Fruit fly (Drosophila melanogaster) whole organism, adult: Measurements from ENCODE around the gene cbt.

Experiments
- CG11617 ChIP-seq: fragments of 200-800 bp; sonication (Bioruptor generic); optimal IDR thresholded peaks from 2 replicates; lab custom pipeline; 2017; ENCODE audit warnings: mild to moderate bottlenecking, missing biosample characterization, missing genetic modification reagents, missing genetic modification characterization
- CG14711 ChIP-seq: fragments of 200-800 bp; sonication (Bioruptor generic); optimal IDR thresholded peaks from 2 replicates; lab custom pipeline; 2018; ENCODE audit warnings: missing biosample characterization, mild to moderate bottlenecking, missing genetic modification characterization, moderate library complexity
- CG33017 ChIP-seq: fragments of 200-800 bp; sonication (Bioruptor generic); optimal IDR thresholded peaks from 2 replicates; lab custom pipeline; 2018; ENCODE audit warnings: missing biosample characterization, mild to moderate bottlenecking, missing genetic modification characterization, moderate library complexity
- Crg-1 ChIP-seq: fragments of 200-800 bp; sonication (Bioruptor generic); optimal IDR thresholded peaks from 2 replicates; lab custom pipeline; 2016; ENCODE audit warnings: missing biosample characterization, missing genetic modification characterization
- Hr96 ChIP-seq: fragments of 200-800 bp; sonication (Bioruptor generic); optimal IDR thresholded peaks from 2 replicates; lab custom pipeline; 2016; ENCODE audit warnings: missing biosample characterization, missing genetic modification characterization
- cnc ChIP-seq, 2 experiments: fragments of >200 bp; optimal IDR thresholded peaks; 2 replicates each; lab custom pipeline; 2017
- kay ChIP-seq: fragments of 200-800 bp; sonication (Bioruptor generic); peaks from one replicate; lab custom pipeline; 2016; ENCODE audit warnings: missing biosample characterization, missing genetic modification characterization, borderline replicate concordance
- tj ChIP-seq: fragments of 200-800 bp; sonication (Bioruptor generic); optimal IDR thresholded peaks from 3 replicates; lab custom pipeline; 2017; ENCODE audit warnings: missing biosample characterization, mild to moderate bottlenecking, missing genetic modification characterization, moderate library complexity
- toe ChIP-seq: fragments of 200-800 bp; sonication (Bioruptor generic); optimal IDR thresholded peaks from 2 replicates; lab custom pipeline; 2016; ENCODE audit warnings: missing biosample characterization, missing genetic modification characterization

The cbt gene

DNA sequence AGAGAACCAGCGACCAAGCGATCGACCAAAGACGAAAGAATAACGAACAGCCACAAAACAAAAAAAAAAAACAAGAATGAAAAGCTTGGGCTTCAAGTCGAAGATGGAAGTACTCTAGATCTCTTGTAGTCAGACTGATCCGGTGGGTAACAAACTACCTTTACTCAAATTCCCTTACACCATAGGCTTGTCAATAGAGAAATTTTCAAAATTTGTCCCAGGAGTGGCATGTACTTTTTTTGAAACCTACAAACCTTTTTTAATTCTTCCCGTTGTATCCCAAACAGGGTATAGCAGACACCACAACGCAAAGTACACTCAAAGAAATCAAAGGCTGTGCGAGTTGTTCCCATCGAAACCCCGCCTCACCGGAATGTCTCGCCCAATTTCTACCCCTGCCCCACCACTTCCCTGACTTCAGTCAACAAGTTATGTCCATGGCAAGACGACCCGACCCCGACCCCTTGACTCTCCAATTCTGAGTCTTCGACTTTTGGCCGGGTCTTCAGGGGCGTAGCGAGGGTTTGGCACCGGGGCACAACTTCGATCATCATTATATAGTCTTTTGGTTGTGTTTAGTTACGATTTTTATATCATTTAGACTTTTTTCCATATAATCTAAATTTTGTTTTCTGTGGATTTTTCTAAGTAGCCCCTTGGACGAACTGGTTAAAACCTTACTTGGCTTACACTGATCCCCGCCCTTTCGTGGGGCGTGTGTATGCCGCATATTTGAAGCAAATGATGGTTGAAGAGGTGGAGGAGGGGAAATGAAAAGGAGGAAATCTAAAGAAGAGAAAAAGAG lies 49.6 kb downstream of the cbt start:
- peak; percentile 36 for TF ChIP-seq kay
- no peak for TF ChIP-seq CG14711 (tag; lab: Kevin White, UChicago)

DNA sequence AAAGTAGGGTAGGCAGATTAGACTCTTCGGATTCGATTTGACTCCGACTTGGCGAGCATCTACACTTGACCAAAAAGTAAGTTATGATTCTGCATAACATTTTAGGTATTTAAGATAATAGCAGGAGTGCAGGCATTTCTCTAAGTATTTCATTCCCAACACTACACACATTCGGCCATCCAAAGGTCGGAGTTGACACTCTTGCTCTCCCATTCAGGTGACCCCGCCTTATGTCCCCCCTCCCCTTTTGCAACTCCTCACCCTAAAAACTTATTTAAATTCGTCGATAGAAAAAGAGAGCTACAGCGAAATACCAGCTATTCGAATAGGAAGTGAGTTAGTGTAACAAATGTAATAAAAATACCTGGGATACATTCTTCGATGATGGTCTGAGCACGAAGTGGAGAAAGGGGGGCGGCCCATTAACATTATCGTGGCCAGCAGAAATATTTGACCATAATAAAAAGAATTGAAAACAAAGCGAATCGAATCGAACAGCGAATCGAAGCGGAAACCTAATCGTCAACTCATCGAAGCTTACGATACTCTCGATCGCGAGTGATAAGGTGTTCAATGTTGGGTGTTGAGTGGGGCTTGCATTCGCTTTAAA lies 51.0 kb downstream of the cbt start:
- no peak for TF ChIP-seq CG11617 (GFP tag; lab: Kevin White, UChicago)
- no peak for TF ChIP-seq CG33017
- TF ChIP-seq Crg-1: no peak
- no peak for TF ChIP-seq cnc (optimal IDR thresholded peaks at IDR 0.05; lab: Kevin White, UChicago)
- TF ChIP-seq Hr96 (GFP tag; lab: Kevin White, UChicago): no peak

DNA sequence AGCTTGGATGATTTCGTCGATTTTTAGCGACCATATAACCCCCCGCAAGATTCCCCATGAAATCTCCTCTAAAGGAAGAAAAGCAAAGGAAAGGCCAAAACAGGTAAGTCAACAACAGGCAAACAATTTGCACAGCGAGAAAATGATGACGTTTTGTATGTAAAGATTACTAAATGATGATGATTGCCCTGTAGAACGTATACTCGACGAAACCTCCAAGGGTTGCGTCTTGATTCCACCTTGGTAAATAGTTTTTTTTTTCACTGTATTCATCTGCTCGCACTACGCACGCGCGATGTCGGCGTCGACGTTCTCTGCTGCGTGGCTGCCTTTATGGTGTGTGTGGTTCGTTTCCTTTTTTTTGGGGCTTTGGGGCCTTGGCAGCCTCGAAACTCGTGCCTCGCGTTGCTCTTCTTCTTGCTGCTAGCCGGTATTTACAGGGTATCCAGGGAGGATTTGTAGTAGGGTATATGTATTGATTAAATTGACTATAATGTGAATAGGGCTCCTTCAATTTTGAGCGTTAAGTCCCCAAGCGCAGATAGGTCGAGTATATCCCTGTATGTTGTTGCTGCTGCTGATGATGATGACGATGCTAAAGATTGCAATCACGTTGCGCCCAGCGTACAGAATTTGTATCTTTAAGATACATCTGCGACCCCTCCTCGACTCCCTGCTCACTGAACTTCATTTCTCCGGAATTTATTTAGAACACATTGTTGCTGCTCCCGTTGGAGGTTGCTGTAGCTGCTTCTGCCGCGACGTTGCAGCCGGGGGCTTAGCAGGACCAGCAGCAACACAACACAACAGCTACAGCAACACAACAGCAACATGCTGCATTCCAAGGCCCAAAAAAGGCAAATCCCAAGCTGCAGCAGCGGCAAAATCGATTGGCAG lies 51.9 kb downstream of the cbt start:
- no peak for TF ChIP-seq toe (GFP tag; lab: Kevin White, UChicago)
- no peak for TF ChIP-seq Crg-1
- no peak for TF ChIP-seq tj

DNA sequence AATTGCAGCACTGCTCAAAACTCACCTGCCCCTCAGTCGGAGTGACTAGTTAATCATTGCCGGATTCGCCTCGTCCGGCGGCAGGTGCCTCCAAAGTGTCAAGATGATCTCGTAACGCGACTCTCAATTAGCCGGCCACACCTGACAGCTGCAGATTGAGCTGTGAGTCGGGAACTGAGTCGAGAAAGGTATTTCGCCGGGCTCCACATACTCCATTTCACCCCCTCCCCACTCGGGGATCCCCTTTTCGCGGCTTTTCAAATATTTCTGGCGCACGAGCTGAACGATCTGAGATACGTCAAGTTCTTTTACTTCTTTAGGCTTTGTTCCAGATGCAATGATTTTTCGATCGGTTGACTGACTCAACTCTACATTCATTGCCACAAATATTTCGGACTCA lies 53.0 kb downstream of the cbt start:
- TF ChIP-seq tj: no peak
- no peak for TF ChIP-seq CG14711 (tag; lab: Kevin White, UChicago)
- peak; percentile 6 for TF ChIP-seq kay
